Fruit fly (Drosophila melanogaster): ENCODE data around the gene Ttc1.
A peak's percentile ranks its signal among the peaks of the same experiment; 100 is the strongest.

Gene Ttc1

DNA sequence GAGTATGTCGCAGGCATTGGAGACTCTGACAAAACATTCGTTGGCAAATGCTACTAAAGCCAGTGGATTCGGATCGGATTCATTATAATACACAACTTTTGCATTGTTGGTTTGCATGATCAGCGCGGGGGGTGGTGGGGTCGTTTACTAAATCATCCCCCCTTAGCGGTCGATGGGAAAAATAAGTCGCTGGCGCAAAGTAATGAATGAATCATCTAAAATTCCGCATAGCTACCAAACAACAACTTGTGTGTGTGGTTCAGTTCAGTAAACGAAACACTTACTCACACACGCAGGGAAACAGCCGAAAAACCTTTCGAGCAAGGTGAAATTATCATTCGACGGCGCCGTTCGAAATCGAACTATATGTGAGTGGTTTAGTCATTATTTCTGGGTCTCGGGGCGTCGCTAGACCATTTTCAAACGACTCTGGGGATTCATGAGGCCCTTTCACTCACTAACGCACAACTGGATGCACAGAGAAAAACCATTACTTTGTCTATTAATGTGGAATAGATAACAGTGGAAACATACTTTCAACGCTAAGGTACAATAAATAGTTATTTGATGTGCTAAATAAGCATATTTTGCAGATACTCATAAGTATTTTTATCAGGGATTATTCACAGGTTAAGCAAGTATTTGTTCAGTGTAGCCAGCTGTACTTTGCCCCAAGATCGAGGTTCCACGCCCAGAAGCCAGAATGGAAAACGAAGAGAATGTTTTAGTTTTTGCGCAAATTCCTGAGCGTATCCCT is 5.7 kb upstream of the Ttc1 start (continued):
- TF ChIP-seq CG1602 (GFP tag; optimal IDR thresholded peaks at IDR 0.05) (peak; percentile 49), shn (GFP tag; optimal IDR thresholded peaks at IDR 0.05) (peak; percentile 7), unpg (GFP tag; optimal IDR thresholded peaks at IDR 0.05) (peak; percentile 90), hb (GFP tag; IDR thresholded peaks at IDR 0.05; ENCODE audit: partially characterized antibody) (no peak), disco-r (GFP tag; optimal IDR thresholded peaks at IDR 0.05) (peak; percentile 50), tna (GFP tag; IDR thresholded peaks at IDR 0.05; ENCODE audit: partially characterized antibody) (no peak), ara (GFP tag; IDR thresholded peaks at IDR 0.05) (peak; percentile 93), croc (GFP tag; conservative IDR thresholded peaks at IDR 0.05) (peak; percentile 59), Ptx1 (GFP tag; IDR thresholded peaks at IDR 0.05) (peak; percentile 81), B-H1 (GFP tag; IDR thresholded peaks at IDR 0.05) (peak; percentile 77), maf-S (GFP tag; optimal IDR thresholded peaks at IDR 0.05) (peak; percentile 30), Fer3 (tag; optimal IDR thresholded peaks at IDR 0.05) (peak; percentile 75), tx (GFP tag; optimal IDR thresholded peaks at IDR 0.05) (peak; percentile 56), CG14860 (GFP tag; IDR thresholded peaks at IDR 0.05; ENCODE audit: partially characterized antibody) (no peak), CG2116 (GFP tag; optimal IDR thresholded peaks at IDR 0.05) (no peak), ro (GFP tag; IDR thresholded peaks at IDR 0.05) (peak; percentile 12), H15 (GFP tag; IDR thresholded peaks at IDR 0.05) (peak; percentile 88), CG4282 (GFP tag; optimal IDR thresholded peaks at IDR 0.05) (peak; percentile 45), CG2875 (GFP tag; optimal IDR thresholded peaks at IDR 0.05) (peak; percentile 18), CG10431 (GFP tag; optimal IDR thresholded peaks at IDR 0.05) (no peak), gce (GFP tag; IDR thresholded peaks at IDR 0.05) (peak; percentile 82), CG6689 (GFP tag; IDR thresholded peaks at IDR 0.05) (peak; percentile 72), unc-4 (GFP tag; IDR thresholded peaks at IDR 0.05; ENCODE audit: partially characterized antibody) (no peak), z (GFP tag; IDR thresholded peaks at IDR 0.05) (peak; percentile 64; the same call in 2 of the 3 replicates), CG4617 (GFP tag; optimal IDR thresholded peaks at IDR 0.05; ENCODE audit: borderline replicate concordance) (no peak), Bdp1 (GFP tag; optimal IDR thresholded peaks at IDR 0.05) (peak; percentile 63), CG2199 (GFP tag; IDR thresholded peaks at IDR 0.05) (peak; percentile 94), CG6654 (GFP tag; optimal IDR thresholded peaks at IDR 0.05) (peak; percentile 66), CG11085 (GFP tag; IDR thresholded peaks at IDR 0.05) (peak; percentile 65), CG32772 (GFP tag; IDR thresholded peaks at IDR 0.05) (peak; percentile 91), Trl (optimal IDR thresholded peaks at IDR 0.05) (no peak), Trl (GFP tag; optimal IDR thresholded peaks at IDR 0.05) (peak; percentile 34), nmo (GFP tag; optimal IDR thresholded peaks at IDR 0.05) (peak; percentile 65), YL-1 (GFP tag; optimal IDR thresholded peaks at IDR 0.05) (no peak), CG15514 (GFP tag; optimal IDR thresholded peaks at IDR 0.05) (peak; percentile 33), bab2 (GFP tag; optimal IDR thresholded peaks at IDR 0.05) (peak; percentile 35), CG9797 (GFP tag; optimal IDR thresholded peaks at IDR 0.05) (no peak), Dek (tag; optimal IDR thresholded peaks at IDR 0.05) (peak; percentile 71), CG8359 (GFP tag; optimal IDR thresholded peaks at IDR 0.05; ENCODE audit: borderline replicate concordance) (peak; percentile 48), CG12659 (GFP tag; optimal IDR thresholded peaks at IDR 0.05) (peak; percentile 51), CG3407 (GFP tag; optimal IDR thresholded peaks at IDR 0.05) (peak; percentile 48), CG7987 (GFP tag; optimal IDR thresholded peaks at IDR 0.05) (peak; percentile 23), Dll (GFP tag; IDR thresholded peaks at IDR 0.05; ENCODE audit: partially characterized antibody) (no peak), dati (GFP tag; IDR thresholded peaks at IDR 0.05) (peak; percentile 87), CG32767 (GFP tag; IDR thresholded peaks at IDR 0.05) (peak; percentile 68), Blimp-1 (GFP tag; optimal IDR thresholded peaks at IDR 0.05) (peak; percentile 75), sug (tag; optimal IDR thresholded peaks at IDR 0.05) (peak; percentile 7), zen (tag; optimal IDR thresholded peaks at IDR 0.05) (peak; percentile 50), CHES-1-like (GFP tag; optimal IDR thresholded peaks at IDR 0.05) (no peak)

All from whole organism, embryonic.